Worm (Caenorhabditis elegans): ENCODE results near the gene cox-6B.

- TF ChIP-seq blmp-1 (tag; optimal IDR thresholded peaks at IDR 0.05) (no peak), nhr-76 (tag; optimal IDR thresholded peaks at IDR 0.05) (no peak), lin-13 (tag; optimal IDR thresholded peaks at IDR 0.05) (no peak), unc-62 (GFP tag; optimal IDR thresholded peaks at IDR 0.05) (no peak)
Measured at ce11 chrIII:2801800-2802515, 102.5 kb downstream of the cox-6B start, which contains the start of the genes twk-45 and Y71H2AM.25.

Measured in whole organism, mixed stage, embryonic.